Fruit fly (Drosophila melanogaster): ENCODE measurements around the gene CG32266.

The CG32266 gene

DNA sequence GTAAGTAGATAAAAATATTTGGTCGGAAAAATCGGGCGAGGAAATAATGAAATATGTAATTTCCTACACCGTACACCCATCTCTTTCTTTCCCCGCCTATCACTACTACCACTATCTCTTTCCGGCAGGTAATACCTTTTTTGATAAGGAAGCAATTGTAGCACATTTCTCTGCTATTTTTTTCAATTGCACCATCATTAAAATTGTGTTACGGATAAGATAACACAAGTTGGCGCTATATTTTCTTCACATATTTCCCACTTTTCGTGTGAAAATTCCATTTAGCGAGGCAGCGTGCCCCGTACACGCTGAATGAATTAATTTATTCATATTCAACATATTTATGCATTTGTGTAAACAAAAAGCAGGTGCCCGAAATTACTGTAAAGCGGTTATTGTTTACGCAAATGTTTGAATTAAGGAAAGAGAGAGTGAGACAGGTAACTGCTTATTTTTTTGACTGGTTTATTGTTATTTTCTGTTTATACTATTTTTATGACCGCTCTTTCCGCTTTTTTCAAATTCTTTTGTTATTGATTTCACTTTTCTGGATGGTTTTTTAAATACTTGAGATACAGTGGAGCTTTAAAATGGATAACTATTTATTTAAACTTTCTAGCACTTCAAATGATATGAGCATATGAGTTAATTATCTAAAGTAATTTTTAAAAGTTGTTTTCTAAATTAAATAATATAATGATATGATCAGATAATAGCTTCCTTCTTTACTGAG, 4.1 kb upstream of the CG32266 start (continued):
- TF ChIP-seq CG8359 (GFP tag; optimal IDR thresholded peaks at IDR 0.05; ENCODE audit: borderline replicate concordance) (no peak), lov (optimal IDR thresholded peaks at IDR 0.05) (no peak), lov (GFP tag; IDR thresholded peaks at IDR 0.05) (no peak), Spps (tag; optimal IDR thresholded peaks at IDR 0.05) (no peak), kni (GFP tag; optimal IDR thresholded peaks at IDR 0.05) (no peak), Bgb (GFP tag; IDR thresholded peaks at IDR 0.05; ENCODE audit: partially characterized antibody) (no peak), chif (GFP tag; optimal IDR thresholded peaks at IDR 0.05) (no peak), wek (GFP tag; optimal IDR thresholded peaks at IDR 0.05) (no peak), rib (GFP tag; IDR thresholded peaks at IDR 0.05) (no peak), Abd-B (GFP tag; optimal IDR thresholded peaks at IDR 0.05) (no peak), CG13123 (GFP tag; optimal IDR thresholded peaks at IDR 0.05) (no peak), CG31365 (tag; optimal IDR thresholded peaks at IDR 0.05) (no peak), CG15479 (GFP tag; optimal IDR thresholded peaks at IDR 0.05) (peak; percentile 17), CG17568 (GFP tag; optimal IDR thresholded peaks at IDR 0.05) (no peak), CG11723 (GFP tag; optimal IDR thresholded peaks at IDR 0.05) (no peak), CG3995 (GFP tag; optimal IDR thresholded peaks at IDR 0.05) (no peak), gt (GFP tag; IDR thresholded peaks at IDR 0.05) (no peak), Ets97D (GFP tag; optimal IDR thresholded peaks at IDR 0.05) (no peak), nerfin-1 (tag; optimal IDR thresholded peaks at IDR 0.05) (no peak), NC2α (GFP tag; optimal IDR thresholded peaks at IDR 0.05) (no peak), Opbp (GFP tag; IDR thresholded peaks at IDR 0.05; ENCODE audit: partially characterized antibody) (no peak), Asciz (GFP tag; optimal IDR thresholded peaks at IDR 0.05) (no peak), Gsc (GFP tag; IDR thresholded peaks at IDR 0.05) (no peak), CG14050 (GFP tag; IDR thresholded peaks at IDR 0.05) (no peak), CG30431 (GFP tag; optimal IDR thresholded peaks at IDR 0.05) (no peak), CG42726 (GFP tag; IDR thresholded peaks at IDR 0.05; ENCODE audit: partially characterized antibody) (no peak), dati (GFP tag; IDR thresholded peaks at IDR 0.05) (no peak), CG11247 (GFP tag; IDR thresholded peaks at IDR 0.05) (no peak), odd (GFP tag; optimal IDR thresholded peaks at IDR 0.05) (no peak), MESR4 (GFP tag; optimal IDR thresholded peaks at IDR 0.05) (no peak), CG7786 (GFP tag; optimal IDR thresholded peaks at IDR 0.05) (no peak), da (GFP tag; optimal IDR thresholded peaks at IDR 0.05) (no peak), ci (GFP tag; IDR thresholded peaks at IDR 0.05) (peak; percentile 65; the same call in 1 of the 3 replicates), ac (GFP tag; optimal IDR thresholded peaks at IDR 0.05) (no peak), Scr (GFP tag; IDR thresholded peaks at IDR 0.05; ENCODE audit: partially characterized antibody) (no peak), Fer3 (tag; optimal IDR thresholded peaks at IDR 0.05) (peak; percentile 47)

DNA sequence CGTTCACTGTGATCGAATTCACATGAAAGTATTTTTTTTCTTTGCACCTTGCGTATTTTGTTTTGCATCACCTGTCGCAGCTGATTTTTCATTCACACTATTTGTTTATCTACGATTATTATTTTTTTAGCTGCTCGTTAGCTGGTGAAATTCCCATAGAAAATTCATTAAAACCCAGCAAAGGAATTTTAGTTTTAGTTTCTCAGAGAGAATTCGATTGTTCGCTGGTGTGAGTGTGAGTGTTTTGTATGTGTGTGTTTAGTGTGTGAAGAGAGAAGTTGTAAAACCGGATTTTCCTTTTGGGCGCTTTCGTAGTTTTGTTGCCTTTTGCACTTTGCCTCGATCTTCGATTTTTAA, 3.5 kb upstream of the CG32266 start:
- TF ChIP-seq Mrtf (GFP tag; IDR thresholded peaks at IDR 0.05) (0 out of 3 replicates have a peak, but pooled peaks have one; percentile 2), kni (GFP tag; optimal IDR thresholded peaks at IDR 0.05) (peak; percentile 45), psq (GFP tag; optimal IDR thresholded peaks at IDR 0.05) (no peak), wor (GFP tag; IDR thresholded peaks at IDR 0.05) (0 out of 2 replicates have a peak, but pooled peaks have one; percentile 6), TFAM (GFP tag; optimal IDR thresholded peaks at IDR 0.05) (no peak), Trl (optimal IDR thresholded peaks at IDR 0.05) (peak; percentile 33 to 36), Trl (GFP tag; optimal IDR thresholded peaks at IDR 0.05) (no peak), zfh2 (GFP tag; optimal IDR thresholded peaks at IDR 0.05) (no peak), nerfin-1 (tag; optimal IDR thresholded peaks at IDR 0.05) (peak; percentile 89), ap (GFP tag; IDR thresholded peaks at IDR 0.05) (no peak), ham (GFP tag; IDR thresholded peaks at IDR 0.05) (no peak), Awh (GFP tag; IDR thresholded peaks at IDR 0.05) (0 out of 2 replicates have a peak, but pooled peaks have one; percentile 5), sd (tag; optimal IDR thresholded peaks at IDR 0.05) (peak; percentile 79)

Measured in whole organism, embryonic.